Fruit fly (Drosophila melanogaster): ENCODE measurements around the gene CG17568.

CG17568 gene

DNA sequence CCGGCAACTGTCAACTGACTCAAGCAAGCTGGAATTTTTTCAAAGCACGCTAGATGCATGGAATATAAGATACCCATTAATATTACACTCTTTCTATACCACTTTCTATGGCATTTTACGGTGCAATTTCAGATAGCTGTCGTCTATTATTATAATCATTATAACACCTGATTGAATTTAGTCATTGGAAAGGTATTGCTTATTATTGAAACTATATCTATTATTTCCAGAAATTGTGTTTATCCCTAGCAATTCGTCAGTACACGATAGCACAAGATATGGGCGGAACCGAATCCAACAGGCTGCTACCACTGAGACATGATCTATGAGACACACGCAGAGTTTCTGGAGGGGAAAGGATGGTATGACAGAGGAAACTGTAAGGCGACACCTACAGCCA lies 38.0 kb upstream of the CG17568 start:
- TF ChIP-seq CG12768 (GFP tag; optimal IDR thresholded peaks at IDR 0.05) (no peak), pad (GFP tag; optimal IDR thresholded peaks at IDR 0.05) (no peak), CG7045 (GFP tag; optimal IDR thresholded peaks at IDR 0.05) (no peak), toe (GFP tag; optimal IDR thresholded peaks at IDR 0.05) (no peak), CG33017 (tag; optimal IDR thresholded peaks at IDR 0.05) (no peak), CG14711 (tag; optimal IDR thresholded peaks at IDR 0.05) (no peak), cic (GFP tag; optimal IDR thresholded peaks at IDR 0.05) (no peak), tj (GFP tag; optimal IDR thresholded peaks at IDR 0.05) (no peak), CG7101 (tag; optimal IDR thresholded peaks at IDR 0.05) (no peak), bab1 (GFP tag; optimal IDR thresholded peaks at IDR 0.05) (no peak), Crg-1 (GFP tag; optimal IDR thresholded peaks at IDR 0.05) (no peak), CG11617 (GFP tag; optimal IDR thresholded peaks at IDR 0.05) (no peak), ovo (GFP tag; optimal IDR thresholded peaks at IDR 0.05) (no peak), Clk (GFP tag; optimal IDR thresholded peaks at IDR 0.05) (no peak), Mnt (GFP tag; optimal IDR thresholded peaks at IDR 0.05) (no peak)

DNA sequence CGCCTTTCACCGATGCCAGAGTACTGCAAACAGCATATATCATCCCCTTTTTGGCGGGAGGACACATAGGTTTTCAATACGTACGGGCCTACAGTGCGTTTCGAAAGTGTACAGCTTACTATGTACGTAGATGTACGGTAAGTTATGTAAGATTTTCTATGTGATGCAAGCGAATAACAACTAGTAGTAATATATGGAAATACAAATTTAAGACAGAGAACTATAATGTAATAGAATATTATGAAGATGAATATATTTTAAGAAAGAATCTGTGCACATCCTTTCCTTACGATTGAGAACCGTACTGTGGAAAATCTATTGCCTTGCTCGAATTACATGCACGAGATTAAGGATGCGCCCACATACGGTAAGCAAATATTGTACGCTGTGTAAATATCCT lies 36.4 kb upstream of the CG17568 start:
- no peak for TF ChIP-seq CG11617 (GFP tag; optimal IDR thresholded peaks at IDR 0.05)
- no peak for TF ChIP-seq tj (GFP tag; optimal IDR thresholded peaks at IDR 0.05)
- TF ChIP-seq cic (GFP tag; optimal IDR thresholded peaks at IDR 0.05) = no peak
- TF ChIP-seq cnc (optimal IDR thresholded peaks at IDR 0.05) = no peak
- no peak for TF ChIP-seq bab1 (GFP tag; optimal IDR thresholded peaks at IDR 0.05)
- no peak for TF ChIP-seq toe (GFP tag; optimal IDR thresholded peaks at IDR 0.05)
- TF ChIP-seq CG7101 (tag; optimal IDR thresholded peaks at IDR 0.05) = no peak
- TF ChIP-seq pad (GFP tag; optimal IDR thresholded peaks at IDR 0.05) = no peak
- no peak for TF ChIP-seq CG1620 (GFP tag; optimal IDR thresholded peaks at IDR 0.05)
- no peak for TF ChIP-seq Clk (GFP tag; optimal IDR thresholded peaks at IDR 0.05)
- TF ChIP-seq CG12768 (GFP tag; optimal IDR thresholded peaks at IDR 0.05) = no peak
- no peak for TF ChIP-seq CG14711 (tag; optimal IDR thresholded peaks at IDR 0.05)

DNA sequence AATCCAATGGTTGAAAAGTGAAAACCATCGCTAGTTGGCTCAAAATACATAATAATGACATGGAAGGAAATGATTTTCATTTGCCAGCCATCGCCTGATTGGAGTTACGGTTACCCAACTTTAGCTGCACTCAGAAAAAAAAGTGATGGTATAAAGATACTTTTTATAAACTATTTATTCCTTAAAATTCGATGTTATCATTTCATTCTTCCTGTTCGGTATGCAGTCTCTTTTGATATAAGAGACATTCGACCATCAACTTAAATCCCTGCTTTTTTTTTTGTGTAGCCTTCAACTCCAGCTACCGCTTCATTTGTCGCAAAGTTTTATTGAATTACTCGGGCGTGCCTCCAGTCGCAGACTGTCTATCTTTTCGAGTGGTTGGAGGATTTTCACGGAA lies 30.9 kb upstream of the CG17568 start:
- TF ChIP-seq CG12768 (GFP tag; optimal IDR thresholded peaks at IDR 0.05) = no peak
- no peak for TF ChIP-seq cic (GFP tag; optimal IDR thresholded peaks at IDR 0.05)
- no peak for TF ChIP-seq Crg-1 (GFP tag; optimal IDR thresholded peaks at IDR 0.05)
- no peak for TF ChIP-seq Hr96 (GFP tag; optimal IDR thresholded peaks at IDR 0.05)
- no peak for TF ChIP-seq cnc (optimal IDR thresholded peaks at IDR 0.05)
- no peak for TF ChIP-seq tj (GFP tag; optimal IDR thresholded peaks at IDR 0.05)
- TF ChIP-seq CG14711 (tag; optimal IDR thresholded peaks at IDR 0.05) = no peak
- no peak for TF ChIP-seq CG7045 (GFP tag; optimal IDR thresholded peaks at IDR 0.05)
- TF ChIP-seq toe (GFP tag; optimal IDR thresholded peaks at IDR 0.05) = no peak
- no peak for TF ChIP-seq ovo (GFP tag; optimal IDR thresholded peaks at IDR 0.05)
- TF ChIP-seq kay (GFP tag; ENCODE audit: borderline replicate concordance) = no peak

DNA sequence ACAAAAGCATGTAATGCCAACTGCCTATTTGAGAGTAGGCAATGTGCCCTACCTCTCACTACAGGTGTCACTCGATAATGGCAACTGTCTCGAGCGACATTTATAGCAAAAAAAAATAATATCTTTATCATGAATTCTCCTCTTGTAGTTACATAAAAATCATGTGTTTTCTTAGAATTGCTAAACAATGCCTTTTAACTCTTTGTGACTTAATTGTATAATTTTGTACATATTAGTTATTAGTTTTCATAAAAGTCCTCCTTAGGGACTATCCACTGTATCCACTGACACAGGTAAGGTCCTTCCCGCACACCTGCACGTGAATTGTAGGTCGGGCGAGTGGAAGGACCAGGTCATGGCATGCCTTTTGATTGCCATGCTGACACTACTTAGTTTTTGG lies 27.4 kb upstream of the CG17568 start:
- no peak for TF ChIP-seq pad (GFP tag; optimal IDR thresholded peaks at IDR 0.05)
- no peak for TF ChIP-seq Clk (GFP tag; optimal IDR thresholded peaks at IDR 0.05)
- TF ChIP-seq CG12768 (GFP tag; optimal IDR thresholded peaks at IDR 0.05) = no peak
- no peak for TF ChIP-seq ovo (GFP tag; optimal IDR thresholded peaks at IDR 0.05)
- no peak for TF ChIP-seq CG11617 (GFP tag; optimal IDR thresholded peaks at IDR 0.05)
- TF ChIP-seq CG1620 (GFP tag; optimal IDR thresholded peaks at IDR 0.05) = no peak

DNA sequence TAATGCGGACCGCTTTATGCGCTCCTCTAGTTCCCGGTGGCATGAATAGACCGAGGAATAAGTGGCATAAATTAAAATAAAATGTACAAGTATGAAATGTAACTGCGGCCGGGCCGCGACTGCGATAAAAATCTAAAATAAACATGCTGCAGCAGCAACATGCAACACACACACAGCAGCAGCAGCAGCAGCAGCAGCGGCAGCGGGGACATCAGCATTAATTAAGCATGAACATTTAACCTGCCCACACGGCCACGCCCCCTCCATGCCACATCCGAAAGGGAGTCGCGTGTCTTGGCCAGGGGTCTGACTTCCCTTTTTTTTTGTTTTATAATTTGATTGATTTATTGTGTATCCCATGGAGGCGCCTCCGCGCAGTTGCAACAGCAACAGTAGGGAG lies 23.0 kb upstream of the CG17568 start:
- no peak for TF ChIP-seq CG1620 (GFP tag; optimal IDR thresholded peaks at IDR 0.05)
- no peak for TF ChIP-seq cnc (optimal IDR thresholded peaks at IDR 0.05)
- TF ChIP-seq tj (GFP tag; optimal IDR thresholded peaks at IDR 0.05) = no peak
- no peak for TF ChIP-seq kay (GFP tag; ENCODE audit: borderline replicate concordance)
- no peak for TF ChIP-seq toe (GFP tag; optimal IDR thresholded peaks at IDR 0.05)
- TF ChIP-seq Clk (GFP tag; optimal IDR thresholded peaks at IDR 0.05) = no peak
- no peak for TF ChIP-seq Hr96 (GFP tag; optimal IDR thresholded peaks at IDR 0.05)
- no peak for TF ChIP-seq bab1 (GFP tag; optimal IDR thresholded peaks at IDR 0.05)

DNA sequence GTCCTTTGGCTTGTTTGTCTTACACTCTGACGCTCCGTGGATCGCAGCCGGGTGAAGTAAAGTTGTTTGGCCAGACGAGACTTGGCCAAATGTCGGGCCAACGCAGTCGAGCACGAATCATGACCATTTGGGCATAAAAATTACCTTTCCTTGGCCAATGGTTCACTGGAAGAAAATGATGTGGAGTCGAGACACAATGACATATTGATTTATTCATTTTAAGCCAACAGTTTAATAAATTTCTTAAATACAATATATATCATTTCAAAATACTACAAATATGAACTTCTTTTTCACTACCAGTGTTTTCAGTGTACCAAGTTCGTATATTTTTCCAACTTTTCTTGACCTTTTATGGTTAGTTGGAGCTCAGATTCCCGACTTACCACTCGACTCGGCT lies 20.3 kb upstream of the CG17568 start:
- TF ChIP-seq cic (GFP tag; optimal IDR thresholded peaks at IDR 0.05) (no peak), bab1 (GFP tag; optimal IDR thresholded peaks at IDR 0.05) (no peak), Clk (GFP tag; optimal IDR thresholded peaks at IDR 0.05) (no peak), CG1620 (GFP tag; optimal IDR thresholded peaks at IDR 0.05) (no peak), ovo (GFP tag; optimal IDR thresholded peaks at IDR 0.05) (no peak), CG12768 (GFP tag; optimal IDR thresholded peaks at IDR 0.05) (no peak), Crg-1 (GFP tag; optimal IDR thresholded peaks at IDR 0.05) (no peak), CG11617 (GFP tag; optimal IDR thresholded peaks at IDR 0.05) (no peak), Mnt (GFP tag; optimal IDR thresholded peaks at IDR 0.05) (no peak), CG7101 (tag; optimal IDR thresholded peaks at IDR 0.05) (no peak), tj (GFP tag; optimal IDR thresholded peaks at IDR 0.05) (no peak), CG5204 (GFP tag; optimal IDR thresholded peaks at IDR 0.05) (no peak), Hr96 (GFP tag; optimal IDR thresholded peaks at IDR 0.05) (no peak), cnc (optimal IDR thresholded peaks at IDR 0.05) (no peak), CG7045 (GFP tag; optimal IDR thresholded peaks at IDR 0.05) (no peak), CG33017 (tag; optimal IDR thresholded peaks at IDR 0.05) (no peak), CG14711 (tag; optimal IDR thresholded peaks at IDR 0.05) (no peak), toe (GFP tag; optimal IDR thresholded peaks at IDR 0.05) (no peak), kay (GFP tag; ENCODE audit: borderline replicate concordance) (no peak)

DNA sequence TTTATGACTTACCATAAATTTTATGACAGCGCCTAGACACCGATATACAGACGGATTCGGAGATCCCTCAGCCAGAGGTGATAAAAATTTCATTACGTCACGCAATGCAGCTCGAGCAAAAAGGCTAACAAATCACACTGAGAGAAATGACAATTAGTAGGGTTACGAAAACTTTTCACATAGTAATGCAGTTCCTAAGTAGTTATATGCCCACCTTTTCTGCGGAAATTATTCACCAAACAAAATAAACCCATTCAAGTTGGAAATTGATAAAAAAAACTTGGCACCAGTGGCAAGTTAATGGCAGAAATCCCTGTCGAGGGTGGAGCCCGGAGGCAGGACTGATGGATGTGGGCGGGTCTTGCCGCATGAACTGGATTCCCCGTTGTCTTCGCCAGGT lies 18.7 kb upstream of the CG17568 start:
- TF ChIP-seq CG7101 (tag; optimal IDR thresholded peaks at IDR 0.05) (no peak), tj (GFP tag; optimal IDR thresholded peaks at IDR 0.05) (no peak), toe (GFP tag; optimal IDR thresholded peaks at IDR 0.05) (no peak), CG5204 (GFP tag; optimal IDR thresholded peaks at IDR 0.05) (no peak), ovo (GFP tag; optimal IDR thresholded peaks at IDR 0.05) (no peak), pad (GFP tag; optimal IDR thresholded peaks at IDR 0.05) (no peak), CG12768 (GFP tag; optimal IDR thresholded peaks at IDR 0.05) (no peak), cic (GFP tag; optimal IDR thresholded peaks at IDR 0.05) (no peak), CG7045 (GFP tag; optimal IDR thresholded peaks at IDR 0.05) (no peak)

Data from whole organism, adult.